Worm (Caenorhabditis elegans): ENCODE results near the gene T05C1.5.

DNA sequence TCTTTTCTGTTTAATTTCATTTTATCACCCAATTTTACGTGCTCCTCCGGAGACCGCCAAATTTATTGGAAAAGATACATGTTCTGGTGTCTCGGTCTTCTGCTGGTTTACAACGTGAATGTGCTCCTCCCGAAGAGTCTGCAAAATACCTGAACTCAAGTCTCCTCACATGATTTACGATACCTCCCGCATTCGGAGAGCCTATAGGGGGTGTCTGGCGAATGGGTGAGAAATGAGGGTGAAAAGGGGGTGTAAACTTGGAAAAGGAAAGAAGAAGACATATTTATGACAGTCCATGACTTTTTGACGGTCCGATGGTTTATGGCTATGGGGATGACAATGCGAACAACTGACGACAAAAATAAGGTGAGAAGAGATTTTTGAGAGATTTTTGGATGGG lies 25.7 kb upstream of the T05C1.5 start:
- TF ChIP-seq spr-3 (GFP tag; optimal IDR thresholded peaks at IDR 0.05) (no peak), nhr-11 (tag; optimal IDR thresholded peaks at IDR 0.05) (no peak), dve-1 (tag; optimal IDR thresholded peaks at IDR 0.05; ENCODE audit: insufficient read depth) (no peak), aly-2 (tag; optimal IDR thresholded peaks at IDR 0.05) (no peak), nhr-237 (tag; optimal IDR thresholded peaks at IDR 0.05) (no peak), nhr-25 (tag; optimal IDR thresholded peaks at IDR 0.05; ENCODE audit: borderline replicate concordance, insufficient read depth) (no peak), D1046.2 (GFP tag; IDR thresholded peaks at IDR 0.05) (no peak), nhr-76 (tag; optimal IDR thresholded peaks at IDR 0.05) (no peak)

All from whole organism, L4 larva.